Fruit fly (Drosophila melanogaster) whole organism, wandering third instar larva: ENCODE measurements around the gene CG33172.

Source experiments
- Abd-B ChIP-seq: fragments of >200 bp; optimal IDR thresholded peaks from 2 replicates; lab custom pipeline; 2017; ENCODE audit warnings: missing biosample characterization, missing genetic modification characterization
- CG32264 ChIP-seq: fragments of 200-800 bp; sonication (Bioruptor generic); optimal IDR thresholded peaks from 2 replicates; lab custom pipeline; 2016; ENCODE audit warnings: missing biosample characterization, missing genetic modification characterization
- CG9705 ChIP-seq: fragments of 200-800 bp; sonication (Bioruptor generic); optimal IDR thresholded peaks from 2 replicates; lab custom pipeline; 2018; ENCODE audit warnings: missing biosample characterization, mild to moderate bottlenecking, missing genetic modification characterization
- CrebA ChIP-seq: fragments of 200-800 bp; sonication (Bioruptor generic); optimal IDR thresholded peaks from 2 replicates; lab custom pipeline; 2016; ENCODE audit warnings: missing biosample characterization, mild to moderate bottlenecking, missing genetic modification characterization, borderline replicate concordance
- Dfd ChIP-seq: fragments of >200 bp; optimal IDR thresholded peaks from 2 replicates; lab custom pipeline; 2017; ENCODE audit warnings: missing biosample characterization, missing genetic modification characterization
- Dif ChIP-seq: fragments of 200-275, 200-300 bp; sonication (Bioruptor generic); optimal IDR thresholded peaks from 2 replicates; lab custom pipeline; 2018; ENCODE audit warnings: missing biosample characterization, missing genetic modification characterization; ENCODE audit not compliant: partially characterized antibody
- GATAd ChIP-seq: sonication (Bioruptor generic); optimal IDR thresholded peaks from 2 replicates; lab custom pipeline; 2016; ENCODE audit warnings: missing biosample characterization, missing genetic modification characterization
- HLH106 ChIP-seq: fragments of 200-800 bp; optimal IDR thresholded peaks from 3 replicates; lab custom pipeline; 2019; ENCODE audit warnings: missing biosample characterization, mild to moderate bottlenecking, missing genetic modification characterization, moderate library complexity
- Hnf4 ChIP-seq: fragments of 200-800 bp; sonication (Bioruptor generic); optimal IDR thresholded peaks from 2 replicates; lab custom pipeline; 2016; ENCODE audit warnings: missing biosample characterization, mild to moderate bottlenecking, missing genetic modification characterization
- Hr78 ChIP-seq: fragments of >200 bp; optimal IDR thresholded peaks from 2 replicates; lab custom pipeline; 2017; ENCODE audit warnings: missing biosample characterization, missing genetic modification characterization
- Hr83 ChIP-seq: fragments of 200-300 bp; sonication (Bioruptor generic); optimal IDR thresholded peaks from 2 replicates; lab custom pipeline; 2016; ENCODE audit warnings: missing biosample characterization, mild to moderate bottlenecking, missing genetic modification characterization, moderate library complexity; ENCODE audit not compliant: poor library complexity, severe bottlenecking
- Jra ChIP-seq: sonication (Bioruptor generic); optimal IDR thresholded peaks from 2 replicates; lab custom pipeline; 2016; ENCODE audit warnings: missing biosample characterization, missing genetic modification characterization
- Mio ChIP-seq: sonication (Bioruptor generic); optimal IDR thresholded peaks from 2 replicates; lab custom pipeline; 2016; ENCODE audit warnings: missing biosample characterization, missing genetic modification characterization
- Myc ChIP-seq: fragments of >200 bp; optimal IDR thresholded peaks from 2 replicates; lab custom pipeline; 2017
- N ChIP-seq: fragments of >200 bp; optimal IDR thresholded peaks from 2 replicates; lab custom pipeline; 2018; ENCODE audit warnings: missing biosample characterization, missing external identifiers, missing genetic modification characterization
- OdsH ChIP-seq: fragments of 200-800 bp; sonication (Bioruptor generic); optimal IDR thresholded peaks from 2 replicates; lab custom pipeline; 2016; ENCODE audit warnings: missing biosample characterization, mild to moderate bottlenecking, missing genetic modification characterization
- Rel ChIP-seq, 2 experiments: fragments of 200-800 bp; sonication (Bioruptor generic) in 1 of 2; optimal IDR thresholded peaks; 2 replicates in 1 of 2; 3 replicates in 1 of 2; lab custom pipeline; 2016 to 2019; ENCODE audit warnings: mild to moderate bottlenecking in 2 of 2, missing biosample characterization in 2 of 2, missing genetic modification characterization in 2 of 2, moderate library complexity in 1 of 2
- Sp1 ChIP-seq: fragments of 200-800 bp; sonication (Bioruptor generic); optimal IDR thresholded peaks from 3 replicates; lab custom pipeline; 2019; ENCODE audit warnings: missing biosample characterization, mild to moderate bottlenecking, missing genetic modification characterization, moderate library complexity
- Vsx2 ChIP-seq: fragments of 200-300, 225-300 bp; sonication (Bioruptor generic); optimal IDR thresholded peaks from 2 replicates; lab custom pipeline; 2018; ENCODE audit warnings: missing biosample characterization, missing genetic modification characterization; ENCODE audit not compliant: partially characterized antibody
- br ChIP-seq: fragments of 200-800 bp; sonication (Bioruptor generic); optimal IDR thresholded peaks from 2 replicates; lab custom pipeline; 2016; ENCODE audit warnings: missing biosample characterization, missing genetic modification characterization
- brk ChIP-seq: fragments of 200-800 bp; sonication (Bioruptor generic); optimal IDR thresholded peaks from 2 replicates; lab custom pipeline; 2016; ENCODE audit warnings: missing biosample characterization, mild to moderate bottlenecking, missing genetic modification characterization
- dl ChIP-seq, 2 experiments: fragments of 175-275, 200-275 bp in 1 of 2; fragments of 200-275 bp in 1 of 2; sonication (Bioruptor generic); optimal IDR thresholded peaks; lab custom pipeline; 2018; ENCODE audit warnings: mild to moderate bottlenecking in 2 of 2, missing biosample characterization in 2 of 2, missing genetic modification characterization in 2 of 2, moderate library complexity in 2 of 2; ENCODE audit not compliant: partially characterized antibody in 2 of 2, insufficient read depth in 1 of 2
- dmrt93B ChIP-seq: fragments of 200-800 bp; sonication (Bioruptor generic); optimal IDR thresholded peaks from 2 replicates; lab custom pipeline; 2018; ENCODE audit warnings: missing biosample characterization, mild to moderate bottlenecking, missing genetic modification characterization
- dsf ChIP-seq: sonication (Bioruptor generic); optimal IDR thresholded peaks from 2 replicates; lab custom pipeline; 2016; ENCODE audit warnings: missing biosample characterization, missing genetic modification characterization, borderline replicate concordance
- ey ChIP-seq: fragments of 200-800 bp; sonication (Bioruptor generic); optimal IDR thresholded peaks from 2 replicates; lab custom pipeline; 2016; ENCODE audit warnings: missing biosample characterization, missing genetic modification characterization
- foxo ChIP-seq, 2 experiments: fragments of 200-800 bp; sonication (Bioruptor generic); optimal IDR thresholded peaks; 2 replicates in 1 of 2; 3 replicates in 1 of 2; lab custom pipeline; 2016 to 2017; ENCODE audit warnings: missing biosample characterization in 2 of 2, missing genetic modification characterization in 2 of 2
- fru ChIP-seq: fragments of 200-800 bp; sonication (Bioruptor generic); optimal IDR thresholded peaks from 3 replicates; lab custom pipeline; 2016; ENCODE audit warnings: missing biosample characterization, mild to moderate bottlenecking, missing genetic modification characterization
- h ChIP-seq: fragments of 200-800 bp; sonication (Bioruptor generic); optimal IDR thresholded peaks from 3 replicates; lab custom pipeline; 2016; ENCODE audit warnings: missing biosample characterization, mild to moderate bottlenecking, missing genetic modification characterization
- jim ChIP-seq: fragments of 175-275, 200-325 bp; sonication (Bioruptor generic); optimal IDR thresholded peaks from 2 replicates; lab custom pipeline; 2016; ENCODE audit warnings: missing biosample characterization, mild to moderate bottlenecking, missing genetic modification characterization
- lola ChIP-seq: fragments of >200 bp; optimal IDR thresholded peaks from 2 replicates; lab custom pipeline; 2017; ENCODE audit warnings: missing biosample characterization, missing genetic modification characterization
- pan ChIP-seq: fragments of >200 bp; optimal IDR thresholded peaks from 2 replicates; lab custom pipeline; 2017
- psq ChIP-seq: fragments of 200-800 bp; sonication (Bioruptor generic); optimal IDR thresholded peaks from 3 replicates; lab custom pipeline; 2017; ENCODE audit warnings: missing biosample characterization, mild to moderate bottlenecking, missing genetic modification characterization, moderate library complexity
- rgr ChIP-seq: fragments of 200-800 bp; sonication (Bioruptor generic); optimal IDR thresholded peaks from 3 replicates; lab custom pipeline; 2016; ENCODE audit warnings: missing biosample characterization, mild to moderate bottlenecking, missing genetic modification characterization
- sage ChIP-seq: fragments of 200-800 bp; sonication (Bioruptor generic); optimal IDR thresholded peaks from 2 replicates; lab custom pipeline; 2016; ENCODE audit warnings: missing biosample characterization, mild to moderate bottlenecking, missing genetic modification characterization
- sv ChIP-seq: fragments of 200-800 bp; sonication (Bioruptor generic); optimal IDR thresholded peaks from 3 replicates; lab custom pipeline; 2016; ENCODE audit warnings: missing biosample characterization, missing genetic modification characterization
- tai ChIP-seq: sonication (Bioruptor generic); optimal IDR thresholded peaks from 2 replicates; lab custom pipeline; 2016; ENCODE audit warnings: missing biosample characterization, missing genetic modification characterization
- usp ChIP-seq: fragments of >200 bp; optimal IDR thresholded peaks from 2 replicates; lab custom pipeline; 2017; ENCODE audit warnings: missing biosample characterization, missing genetic modification characterization
- woc ChIP-seq: sonication (Bioruptor generic); optimal IDR thresholded peaks from 2 replicates; lab custom pipeline; 2016; ENCODE audit warnings: missing biosample characterization, mild to moderate bottlenecking, missing genetic modification characterization

CG33172 gene

DNA sequence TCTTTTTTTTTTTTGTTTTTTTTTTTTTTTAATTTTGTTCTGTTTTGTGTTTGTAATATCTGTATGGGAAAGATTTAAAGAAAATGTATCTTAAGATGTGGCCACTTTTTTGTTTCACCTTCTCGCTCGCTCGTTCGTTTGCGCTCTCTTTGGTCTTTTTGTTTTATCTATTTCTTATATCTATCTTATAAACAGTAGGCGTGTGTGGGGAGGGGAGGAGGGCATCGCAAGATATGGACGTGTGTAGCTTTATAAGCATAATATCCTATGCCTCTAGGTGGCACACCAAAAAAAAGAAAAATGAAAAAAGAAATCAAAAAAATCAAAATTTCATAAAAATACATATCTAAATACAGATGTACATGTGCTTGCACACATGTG, 43.1 kb downstream of the CG33172 start:
- TF ChIP-seq Vsx2 (no peak), Abd-B (GFP tag; lab: Kevin White, UChicago) (no peak), CG9705 (GFP tag; lab: Kevin White, UChicago) (no peak), Dfd (GFP tag; lab: Kevin White, UChicago) (no peak), br (GFP tag; lab: Kevin White, UChicago) (no peak), tai (GFP tag; lab: Kevin White, UChicago) (no peak), woc (GFP tag; lab: Kevin White, UChicago) (no peak), sage (GFP tag; lab: Kevin White, UChicago) (no peak), Myc (no peak), OdsH (GFP tag; lab: Kevin White, UChicago) (no peak)

DNA sequence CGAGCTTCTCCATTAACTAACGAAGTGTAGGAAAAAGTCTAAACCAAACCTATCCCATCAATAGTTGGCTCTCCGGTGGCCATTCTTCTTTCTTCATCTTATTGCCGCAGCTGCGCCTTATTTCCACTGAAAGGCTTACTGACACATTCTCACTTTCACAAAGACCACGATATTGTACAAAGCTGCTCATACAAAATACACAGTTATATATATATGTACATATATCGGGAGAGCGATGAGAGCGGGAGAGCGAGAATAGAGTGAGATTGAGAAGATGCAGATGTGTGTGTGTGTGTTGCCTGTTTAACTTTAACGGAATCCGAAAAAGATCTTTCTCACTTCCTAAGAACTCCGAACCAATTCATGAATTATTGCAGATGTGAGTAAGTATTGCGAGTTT, 43.8 kb downstream of the CG33172 start:
- TF ChIP-seq woc (GFP tag; lab: Kevin White, UChicago) (no peak), dsf (GFP tag; lab: Kevin White, UChicago) (no peak), Jra (GFP tag; lab: Kevin White, UChicago) (no peak), Hnf4 (GFP tag; lab: Kevin White, UChicago) (no peak), sv (no peak), Sp1 (GFP tag; lab: Kevin White, UChicago) (no peak), dl (GFP tag; optimal IDR thresholded peaks at IDR 0.05; lab: Kevin White, UChicago; ENCODE audit: insufficient read depth in 1 of 2, partially characterized antibody in 2 of 2) (peak in 1 of 2 experiments; percentile 79), rgr (GFP tag; lab: Kevin White, UChicago) (no peak), usp (GFP tag; lab: Kevin White, UChicago) (no peak), CG32264 (no peak), CG9705 (GFP tag; lab: Kevin White, UChicago) (no peak), Rel (GFP tag; optimal IDR thresholded peaks at IDR 0.05; lab: Kevin White, UChicago) (peak; percentile 44), Rel (tag; optimal IDR thresholded peaks at IDR 0.05; lab: Kevin White, UChicago) (no peak), CrebA (GFP tag; lab: Kevin White, UChicago) (no peak), br (GFP tag; lab: Kevin White, UChicago) (no peak), OdsH (GFP tag; lab: Kevin White, UChicago) (no peak), brk (GFP tag; lab: Kevin White, UChicago) (no peak), jim (GFP tag; lab: Kevin White, UChicago) (no peak), sage (GFP tag; lab: Kevin White, UChicago) (peak; percentile 49), foxo (GFP tag; optimal IDR thresholded peaks at IDR 0.05; lab: Kevin White, UChicago) (no peak), pan (lab: Kevin White, UChicago) (no peak), Mio (GFP tag; lab: Kevin White, UChicago) (no peak), fru (GFP tag; lab: Kevin White, UChicago) (peak; percentile 20), GATAd (GFP tag; lab: Kevin White, UChicago) (no peak), tai (GFP tag; lab: Kevin White, UChicago) (peak; percentile 17), lola (no peak), ey (GFP tag; lab: Kevin White, UChicago) (no peak), Vsx2 (peak; percentile 28), N (GFP tag; lab: Kevin White, UChicago) (peak; percentile 17), Hr83 (GFP tag; lab: Kevin White, UChicago) (no peak), dmrt93B (no peak), Myc (no peak), h (no peak), Dfd (GFP tag; lab: Kevin White, UChicago) (no peak), HLH106 (tag; lab: Kevin White, UChicago) (no peak), Abd-B (GFP tag; lab: Kevin White, UChicago) (no peak), Dif (GFP tag; lab: Kevin White, UChicago) (peak; percentile 72), psq (GFP tag; lab: Kevin White, UChicago) (no peak), Hr78 (GFP tag; lab: Kevin White, UChicago) (no peak)
